Worm (Caenorhabditis elegans) whole organism, L1 larva: ENCODE results near the gene pgph-2.

ENCODE experiments used
- C04F5.9 ChIP-seq: sonication (generic microtip); optimal IDR thresholded peaks from 2 replicates; lab custom pipeline; 2016; ENCODE audit warnings: missing genetic modification characterization, missing compliant biosample characterization
- C16A3.4 ChIP-seq: fragments of 150-350 bp; optimal IDR thresholded peaks from 2 replicates; lab custom pipeline; 2014; ENCODE audit warnings: missing biosample characterization, missing genetic modification characterization
- Y116A8C.19 ChIP-seq: sonication (generic microtip); optimal IDR thresholded peaks from 2 replicates; lab custom pipeline; 2016; ENCODE audit warnings: missing compliant biosample characterization, missing genetic modification characterization, borderline replicate concordance
- aha-1 ChIP-seq: fragments of 150-350 bp; optimal IDR thresholded peaks from 2 replicates; lab custom pipeline; 2014; ENCODE audit warnings: missing biosample characterization, missing genetic modification characterization
- ceh-63 ChIP-seq: fragments of 200-800 bp; sonication (Bioruptor generic); optimal IDR thresholded peaks from 2 replicates; lab custom pipeline; 2018; ENCODE audit warnings: mild to moderate bottlenecking, missing genetic modification characterization, missing compliant biosample characterization
- ceh-8 ChIP-seq: fragments of 200-800 bp; sonication (Bioruptor generic); optimal IDR thresholded peaks from 2 replicates; lab custom pipeline; 2018; ENCODE audit warnings: mild to moderate bottlenecking, missing genetic modification characterization, moderate library complexity, missing compliant biosample characterization
- ceh-88 ChIP-seq: fragments of 200-800 bp; sonication (Bioruptor generic); IDR thresholded peaks from 2 replicates; pipeline ENCODE4 v1.3.6; 2022; ENCODE audit warnings: missing genetic modification characterization, missing compliant biosample characterization
- ceh-90 ChIP-seq: sonication (generic microtip); optimal IDR thresholded peaks from 2 replicates; lab custom pipeline; 2016; ENCODE audit warnings: missing genetic modification characterization, missing compliant biosample characterization
- ces-1 ChIP-seq: fragments of 150-350 bp; optimal IDR thresholded peaks from 2 replicates; lab custom pipeline; 2014; ENCODE audit warnings: missing biosample characterization, missing genetic modification reagents, missing genetic modification characterization
- efl-1 ChIP-seq, 4 experiments: fragments of 150-350 bp; optimal IDR thresholded peaks in 3 of 4; peaks in 1 of 4; 1 replicate in 1 of 4; 2 replicates in 3 of 4; lab custom pipeline; 2014; ENCODE audit warnings: missing biosample characterization in 2 of 4, missing genetic modification characterization in 2 of 4, missing genetic modification reagents in 2 of 4
- efl-3 ChIP-seq: fragments of 200-800 bp; sonication (Bioruptor generic); optimal IDR thresholded peaks from 2 replicates; lab custom pipeline; 2018; ENCODE audit warnings: mild to moderate bottlenecking, missing genetic modification characterization, missing compliant biosample characterization
- egl-13 ChIP-seq: sonication (generic microtip); optimal IDR thresholded peaks from 2 replicates; lab custom pipeline; 2016; ENCODE audit warnings: missing genotype, missing genetic modification reagents, missing genetic modification characterization, missing compliant biosample characterization
- elt-2 ChIP-seq: sonication (generic microtip); optimal IDR thresholded peaks from 2 replicates; lab custom pipeline; 2016; ENCODE audit warnings: missing genetic modification characterization, mild to moderate bottlenecking, inconsistent platforms, missing compliant biosample characterization, missing genetic modification reagents
- ets-5 ChIP-seq: fragments of 200-800 bp; sonication (Bioruptor generic); IDR thresholded peaks from 2 replicates; pipeline ENCODE4 v1.3.6; 2022; ENCODE audit warnings: missing genetic modification characterization, missing compliant biosample characterization
- fkh-10 ChIP-seq: sonication (generic microtip); optimal IDR thresholded peaks from 2 replicates; lab custom pipeline; 2017; ENCODE audit warnings: missing biosample characterization, missing genetic modification reagents, missing genetic modification characterization
- fkh-8 ChIP-seq: sonication (generic microtip); optimal IDR thresholded peaks from 2 replicates; lab custom pipeline; 2016; ENCODE audit warnings: mild to moderate bottlenecking, missing genetic modification characterization, missing compliant biosample characterization
- fos-1 ChIP-seq: fragments of 150-350 bp; optimal IDR thresholded peaks from 2 replicates; lab custom pipeline; 2014; ENCODE audit warnings: missing biosample characterization, missing genetic modification characterization
- grh-1 ChIP-seq: fragments of 200-800 bp; sonication (Bioruptor generic); IDR thresholded peaks from 2 replicates; pipeline ENCODE4 v1.3.6; 2022; ENCODE audit warnings: missing genetic modification reagents, missing genetic modification characterization, missing compliant biosample characterization
- hlh-17 ChIP-seq: fragments of 200-800 bp; sonication (Bioruptor generic); optimal IDR thresholded peaks from 2 replicates; lab custom pipeline; 2018; ENCODE audit warnings: missing genetic modification characterization, mild to moderate bottlenecking, missing compliant biosample characterization, moderate library complexity, borderline replicate concordance
- hpl-2 ChIP-seq: fragments of 150-350 bp; optimal IDR thresholded peaks from 2 replicates; lab custom pipeline; 2014; ENCODE audit warnings: missing biosample characterization, missing genetic modification reagents, missing genetic modification characterization
- irx-1 ChIP-seq: sonication (generic microtip); optimal IDR thresholded peaks from 2 replicates; lab custom pipeline; 2016; ENCODE audit warnings: missing genetic modification characterization, missing compliant biosample characterization
- lin-14 ChIP-seq: fragments of 200-800 bp; sonication (Bioruptor generic); optimal IDR thresholded peaks from 2 replicates; lab custom pipeline; 2018; ENCODE audit warnings: mild to moderate bottlenecking, missing genetic modification characterization, moderate library complexity, missing compliant biosample characterization
- lin-35 ChIP-seq, 2 experiments: fragments of 150-350 bp; optimal IDR thresholded peaks; 2 replicates each; lab custom pipeline; 2014; ENCODE audit warnings: missing biosample characterization in 2 of 2, missing genetic modification characterization in 2 of 2, missing genetic modification reagents in 2 of 2
- lin-39 ChIP-seq: fragments of 150-350 bp; optimal IDR thresholded peaks from 2 replicates; lab custom pipeline; 2014; ENCODE audit warnings: missing biosample characterization, missing genetic modification reagents, missing genetic modification characterization
- lir-3 ChIP-seq: sonication (generic microtip); optimal IDR thresholded peaks from 2 replicates; lab custom pipeline; 2016; ENCODE audit warnings: mild to moderate bottlenecking, missing genetic modification characterization, moderate library complexity, missing compliant biosample characterization; ENCODE audit not compliant: poor library complexity
- mab-9 ChIP-seq: fragments of 200-800 bp; sonication (Bioruptor generic); IDR thresholded peaks from 2 replicates; pipeline ENCODE4 v1.3.6; 2022; ENCODE audit warnings: missing genetic modification reagents, missing genetic modification characterization, missing compliant biosample characterization
- mef-2 ChIP-seq: fragments of 150-350 bp; optimal IDR thresholded peaks from 2 replicates; lab custom pipeline; 2014; ENCODE audit warnings: missing biosample characterization, missing genetic modification characterization
- mep-1 ChIP-seq: fragments of 150-350 bp; optimal IDR thresholded peaks from 2 replicates; lab custom pipeline; 2014; ENCODE audit warnings: missing biosample characterization, missing genetic modification characterization
- nhr-11 ChIP-seq: fragments of 150-350 bp; optimal IDR thresholded peaks from 2 replicates; lab custom pipeline; 2014; ENCODE audit warnings: missing biosample characterization, missing genetic modification characterization
- nhr-12 ChIP-seq: sonication (generic microtip); optimal IDR thresholded peaks from 2 replicates; lab custom pipeline; 2017; ENCODE audit warnings: missing biosample characterization, missing genetic modification characterization
- nhr-19 ChIP-seq: fragments of 200-800 bp; sonication (Bioruptor generic); conservative IDR thresholded peaks from 2 replicates; pipeline ENCODE4 v1.3.6; 2022; ENCODE audit warnings: missing genetic modification characterization, missing compliant biosample characterization
- nhr-20 ChIP-seq: sonication (generic microtip); optimal IDR thresholded peaks from 2 replicates; lab custom pipeline; 2016; ENCODE audit warnings: mild to moderate bottlenecking, missing genetic modification characterization, missing compliant biosample characterization
- nhr-28 ChIP-seq: fragments of 150-350 bp; optimal IDR thresholded peaks from 2 replicates; lab custom pipeline; 2014; ENCODE audit warnings: missing biosample characterization, missing genetic modification characterization
- nhr-47 ChIP-seq: sonication (generic microtip); optimal IDR thresholded peaks from 2 replicates; lab custom pipeline; 2016; ENCODE audit warnings: mild to moderate bottlenecking, missing genetic modification characterization, moderate library complexity, missing compliant biosample characterization
- nhr-71 ChIP-seq: sonication (generic microtip); optimal IDR thresholded peaks from 2 replicates; lab custom pipeline; 2016; ENCODE audit warnings: mild to moderate bottlenecking, missing genetic modification characterization, moderate library complexity, missing compliant biosample characterization
- nhr-76 ChIP-seq: sonication (generic microtip); optimal IDR thresholded peaks from 2 replicates; lab custom pipeline; 2017; ENCODE audit warnings: missing biosample characterization, missing genetic modification characterization
- nhr-77 ChIP-seq: fragments of 150-350 bp; optimal IDR thresholded peaks from 2 replicates; lab custom pipeline; 2014; ENCODE audit warnings: missing biosample characterization, missing genetic modification characterization
- nhr-84 ChIP-seq: sonication (generic microtip); optimal IDR thresholded peaks from 2 replicates; lab custom pipeline; 2017; ENCODE audit warnings: missing biosample characterization, missing genetic modification characterization
- nhr-85 ChIP-seq: sonication (generic microtip); peaks from one replicate; lab custom pipeline; 2016; ENCODE audit warnings: missing genetic modification characterization, inconsistent platforms, missing compliant biosample characterization
- pqm-1 ChIP-seq: sonication (generic microtip); optimal IDR thresholded peaks from 3 replicates; lab custom pipeline; 2017; ENCODE audit warnings: missing biosample characterization, missing genetic modification characterization
- rnt-1 ChIP-seq: sonication (generic microtip); optimal IDR thresholded peaks from 2 replicates; lab custom pipeline; 2016; ENCODE audit warnings: mild to moderate bottlenecking, missing genetic modification characterization, moderate library complexity, missing compliant biosample characterization
- skn-1 ChIP-seq: fragments of 150-350 bp; optimal IDR thresholded peaks from 2 replicates; lab custom pipeline; 2014; ENCODE audit warnings: missing biosample characterization, missing genetic modification characterization
- snpc-4 ChIP-seq: fragments of 150-350 bp; optimal IDR thresholded peaks from 2 replicates; lab custom pipeline; 2014; ENCODE audit warnings: missing biosample characterization, missing genetic modification characterization
- sox-4 ChIP-seq: sonication (generic microtip); optimal IDR thresholded peaks from 2 replicates; lab custom pipeline; 2016; ENCODE audit warnings: missing genetic modification characterization, missing compliant biosample characterization
- sptf-1 ChIP-seq: fragments of 150-350 bp; optimal IDR thresholded peaks from 2 replicates; lab custom pipeline; 2014; ENCODE audit warnings: missing biosample characterization, missing genetic modification characterization
- unc-30 ChIP-seq: sonication (generic microtip); optimal IDR thresholded peaks from 2 replicates; lab custom pipeline; 2017; ENCODE audit warnings: missing biosample characterization, missing genetic modification characterization
- unc-62 ChIP-seq: fragments of 150-350 bp; optimal IDR thresholded peaks from 2 replicates; lab custom pipeline; 2014; ENCODE audit warnings: missing biosample characterization, missing genetic modification reagents, missing genetic modification characterization
- unc-86 ChIP-seq: sonication (generic microtip); optimal IDR thresholded peaks from 2 replicates; lab custom pipeline; 2016; ENCODE audit warnings: missing genetic modification characterization, missing compliant biosample characterization
- vab-15 ChIP-seq: sonication (generic microtip); optimal IDR thresholded peaks from 2 replicates; lab custom pipeline; 2017; ENCODE audit warnings: missing genotype, mild to moderate bottlenecking, missing genetic modification characterization, missing compliant biosample characterization
- xbp-1 ChIP-seq: sonication (generic microtip); optimal IDR thresholded peaks from 2 replicates; lab custom pipeline; 2016; ENCODE audit warnings: missing genetic modification characterization, missing compliant biosample characterization
- ztf-11 ChIP-seq, 2 experiments: sonication (generic microtip); optimal IDR thresholded peaks; 2 replicates each; lab custom pipeline; 2016 to 2017; ENCODE audit warnings: missing genetic modification characterization in 2 of 2, missing biosample characterization in 1 of 2, missing compliant biosample characterization in 1 of 2

pgph-2 gene

ce11 chrV:5763787-5764186, 1.1 kb upstream of the pgph-2 start, which contains the start of gene pgph-3 (continued):
- peak; percentile 51 for TF ChIP-seq nhr-19 (GFP tag; lab: Robert Waterston, UW)

ce11 chrV:5768292-5768695, 3.4 kb downstream of the pgph-2 start:
- TF ChIP-seq ztf-11 (tag; optimal IDR thresholded peaks at IDR 0.05; lab: Kevin White, UChicago) (no peak), xbp-1 (tag; lab: Kevin White, UChicago) (peak; percentile 38), sox-4 (tag; lab: Kevin White, UChicago) (no peak), vab-15 (tag; lab: Kevin White, UChicago) (no peak), aha-1 (no peak), grh-1 (GFP tag; lab: Robert Waterston, UW) (peak; percentile 70), hlh-17 (no peak), nhr-12 (tag; lab: Kevin White, UChicago) (no peak), fkh-10 (GFP tag; lab: Kevin White, UChicago) (no peak), mep-1 (tag; lab: Kevin White, UChicago) (peak; percentile 10), nhr-47 (tag; lab: Kevin White, UChicago) (peak; percentile 57), ceh-90 (no peak), nhr-76 (tag; lab: Kevin White, UChicago) (peak; percentile 10), C16A3.4 (tag; lab: Kevin White, UChicago) (peak; percentile 24), nhr-84 (no peak), hpl-2 (GFP tag; lab: Kevin White, UChicago) (no peak), ceh-63 (no peak), nhr-20 (peak; percentile 93), ets-5 (GFP tag; lab: Robert Waterston, UW) (no peak), nhr-11 (tag; lab: Kevin White, UChicago) (no peak), ceh-88 (GFP tag; lab: Robert Waterston, UW) (no peak), efl-3 (GFP tag; lab: Kevin White, UChicago) (no peak), irx-1 (peak; percentile 5), Y116A8C.19 (tag; lab: Kevin White, UChicago) (no peak), elt-2 (tag; lab: Kevin White, UChicago) (peak; percentile 70), sptf-1 (tag; lab: Kevin White, UChicago) (no peak), mef-2 (tag; lab: Kevin White, UChicago) (no peak), skn-1 (tag; lab: Kevin White, UChicago) (no peak), fos-1 (tag; lab: Kevin White, UChicago) (no peak), lir-3 (tag; lab: Kevin White, UChicago) (no peak), C04F5.9 (tag; lab: Kevin White, UChicago) (no peak), unc-62 (GFP tag; lab: Kevin White, UChicago) (no peak), unc-30 (tag; lab: Kevin White, UChicago) (no peak), snpc-4 (tag; lab: Kevin White, UChicago) (no peak), lin-39 (tag; lab: Kevin White, UChicago) (peak; percentile 47), nhr-77 (tag; lab: Kevin White, UChicago) (peak; percentile 19), egl-13 (tag; lab: Kevin White, UChicago) (no peak), ces-1 (GFP tag; lab: Kevin White, UChicago) (no peak), fkh-8 (no peak), nhr-28 (tag; lab: Kevin White, UChicago) (no peak), efl-1 (optimal IDR thresholded peaks at IDR 0.05; lab: Kevin White, UChicago) (peak; percentile 18 to 34), efl-1 (GFP tag; optimal IDR thresholded peaks at IDR 0.05 in 1 of 2; lab: Kevin White, UChicago) (peak; percentile 1 to 84), nhr-71 (tag; lab: Kevin White, UChicago) (peak; percentile 92), rnt-1 (tag; lab: Kevin White, UChicago) (peak; percentile 49), nhr-85 (tag; lab: Kevin White, UChicago) (peak; percentile 98), ceh-8 (GFP tag; lab: Kevin White, UChicago) (no peak), unc-86 (tag; lab: Kevin White, UChicago) (no peak), mab-9 (no peak), pqm-1 (tag; lab: Kevin White, UChicago) (no peak), lin-35 (GFP tag; optimal IDR thresholded peaks at IDR 0.05; lab: Kevin White, UChicago) (peak; percentile 10 to 41), nhr-19 (GFP tag; lab: Robert Waterston, UW) (peak; percentile 88), lin-14 (GFP tag; lab: Kevin White, UChicago) (peak; percentile 94)
